Fruit fly (Drosophila melanogaster): ENCODE results near the gene CG32266.

CG32266 gene

dm6 chr3L:3785002-3785661, 5.5 kb upstream of the CG32266 start (continued):
- TF ChIP-seq en (GFP tag; optimal IDR thresholded peaks at IDR 0.05): peak; percentile 93
- TF ChIP-seq slp2 (GFP tag; optimal IDR thresholded peaks at IDR 0.05): peak; percentile 94
- peak; percentile 93 for TF ChIP-seq chm (GFP tag; IDR thresholded peaks at IDR 0.05)
- TF ChIP-seq CG4820 (GFP tag; optimal IDR thresholded peaks at IDR 0.05): peak; percentile 92
- TF ChIP-seq CG3838 (GFP tag; optimal IDR thresholded peaks at IDR 0.05): peak; percentile 88
- TF ChIP-seq Nf-YA (GFP tag; IDR thresholded peaks at IDR 0.05): peak; percentile 91
- TF ChIP-seq CG16863 (GFP tag; optimal IDR thresholded peaks at IDR 0.05): peak; percentile 96
- peak; percentile 19 for TF ChIP-seq exex (tag; optimal IDR thresholded peaks at IDR 0.05)
- peak; percentile 93 for TF ChIP-seq CG1602 (GFP tag; optimal IDR thresholded peaks at IDR 0.05)
- TF ChIP-seq CG34376 (GFP tag; optimal IDR thresholded peaks at IDR 0.05): no peak
- peak; percentile 58 for TF ChIP-seq MESR4 (GFP tag; optimal IDR thresholded peaks at IDR 0.05)
- TF ChIP-seq CG9932 (GFP tag; IDR thresholded peaks at IDR 0.05): peak; percentile 76
- peak; percentile 91 for TF ChIP-seq CG12236 (GFP tag; optimal IDR thresholded peaks at IDR 0.05)
- TF ChIP-seq CG13424 (tag; optimal IDR thresholded peaks at IDR 0.05): peak; percentile 89
- peak; percentile 93 for TF ChIP-seq tx (GFP tag; optimal IDR thresholded peaks at IDR 0.05)
- peak; percentile 96 for TF ChIP-seq az2 (GFP tag; optimal IDR thresholded peaks at IDR 0.05)
- peak; percentile 89 for TF ChIP-seq CG13775 (GFP tag; optimal IDR thresholded peaks at IDR 0.05)
- TF ChIP-seq ftz-f1 (GFP tag; optimal IDR thresholded peaks at IDR 0.05): no peak
- peak; percentile 96 to 97 for TF ChIP-seq bsh (GFP tag; optimal IDR thresholded peaks at IDR 0.05)
- TF ChIP-seq CG4617 (GFP tag; optimal IDR thresholded peaks at IDR 0.05; ENCODE audit: borderline replicate concordance): peak; percentile 88
- peak; percentile 97 for TF ChIP-seq seq (GFP tag; IDR thresholded peaks at IDR 0.05)
- TF ChIP-seq CG2199 (GFP tag; IDR thresholded peaks at IDR 0.05): peak; percentile 97
- peak; percentile 90 for TF ChIP-seq salm (tag; optimal IDR thresholded peaks at IDR 0.05)
- TF ChIP-seq Aef1 (GFP tag; IDR thresholded peaks at IDR 0.05): peak; percentile 94
- TF ChIP-seq CG17612 (GFP tag; IDR thresholded peaks at IDR 0.05): peak; percentile 91
- TF ChIP-seq CG14860 (GFP tag; IDR thresholded peaks at IDR 0.05; ENCODE audit: partially characterized antibody): peak; percentile 32; the same call in 1 of the 3 replicates
- no peak for TF ChIP-seq h (optimal IDR thresholded peaks at IDR 0.05)
- peak; percentile 66 for TF ChIP-seq Hey (tag; optimal IDR thresholded peaks at IDR 0.05)
- TF ChIP-seq emc (GFP tag; optimal IDR thresholded peaks at IDR 0.05): peak; percentile 84
- TF ChIP-seq CG4404 (GFP tag; IDR thresholded peaks at IDR 0.05): peak; percentile 96
- peak; percentile 97 for TF ChIP-seq CG17328 (GFP tag; IDR thresholded peaks at IDR 0.05)
- peak; percentile 71 for TF ChIP-seq Spps (tag; optimal IDR thresholded peaks at IDR 0.05)
- peak; percentile 94; the same call in 2 of the 3 replicates for TF ChIP-seq CG3726 (GFP tag; IDR thresholded peaks at IDR 0.05)
- TF ChIP-seq CG16813 (GFP tag; IDR thresholded peaks at IDR 0.05; ENCODE audit: partially characterized antibody): peak; percentile 38; the same call in 1 of the 3 replicates
- TF ChIP-seq Ets65A (GFP tag): peak; percentile 99
- no peak for TF ChIP-seq pan (optimal IDR thresholded peaks at IDR 0.05)
- TF ChIP-seq pan (GFP tag; optimal IDR thresholded peaks at IDR 0.05 in 1 of 2, IDR thresholded peaks at IDR 0.05 in 1 of 2): peak in 1 of 2 experiments; percentile 98
- peak; percentile 87 for TF ChIP-seq CG3847 (GFP tag; IDR thresholded peaks at IDR 0.05)
- peak; percentile 88 for TF ChIP-seq Lhr (GFP tag; optimal IDR thresholded peaks at IDR 0.05)
- peak; percentile 88 for TF ChIP-seq CG11085 (GFP tag; IDR thresholded peaks at IDR 0.05)
- peak; percentile 94 for TF ChIP-seq CG30403 (GFP tag; optimal IDR thresholded peaks at IDR 0.05)
- TF ChIP-seq sr (GFP tag; IDR thresholded peaks at IDR 0.05): peak; percentile 87
- peak; percentile 82 for TF ChIP-seq Hand (GFP tag; optimal IDR thresholded peaks at IDR 0.05)
- peak; percentile 91 for TF ChIP-seq CG18619 (GFP tag; optimal IDR thresholded peaks at IDR 0.05)
- peak; percentile 95 for TF ChIP-seq PHDP (tag; optimal IDR thresholded peaks at IDR 0.05)
- TF ChIP-seq CG33557 (GFP tag; optimal IDR thresholded peaks at IDR 0.05): peak; percentile 49
- peak; percentile 99 for TF ChIP-seq Med (GFP tag)
- TF ChIP-seq Atf3 (GFP tag; optimal IDR thresholded peaks at IDR 0.05): peak; percentile 91
- peak in 1 of 2 experiments; percentile 69 for TF ChIP-seq Eip74EF (GFP tag; optimal IDR thresholded peaks at IDR 0.05)
- TF ChIP-seq CG15696 (tag; optimal IDR thresholded peaks at IDR 0.05): peak; percentile 69

Data from whole organism, embryonic.